Worm (Caenorhabditis elegans) whole organism, L3 larva: ENCODE measurements around the gene srlf-13.

Experiments used
- R02D3.7 ChIP-seq: fragments of 150-350 bp; optimal IDR thresholded peaks from 2 replicates; lab custom pipeline; 2014; ENCODE audit warnings: missing biosample characterization, missing genetic modification characterization
- ZK546.5 ChIP-seq: sonication (generic microtip); optimal IDR thresholded peaks from 2 replicates; lab custom pipeline; 2017; ENCODE audit warnings: missing biosample characterization, missing genetic modification characterization
- aly-2 ChIP-seq: fragments of 150-350 bp; optimal IDR thresholded peaks from 2 replicates; lab custom pipeline; 2014; ENCODE audit warnings: missing biosample characterization, missing genetic modification characterization
- ama-1 ChIP-seq: fragments of 150-350 bp; optimal IDR thresholded peaks from 2 replicates; lab custom pipeline; 2018
- ceh-16 ChIP-seq: sonication (generic microtip); optimal IDR thresholded peaks from 2 replicates; lab custom pipeline; 2017; ENCODE audit warnings: missing biosample characterization, missing genetic modification characterization
- ceh-28 ChIP-seq: fragments of 150-350 bp; optimal IDR thresholded peaks from 2 replicates; lab custom pipeline; 2014; ENCODE audit warnings: missing biosample characterization, missing genetic modification reagents, missing genetic modification characterization
- ceh-82 ChIP-seq: fragments of 150-350 bp; optimal IDR thresholded peaks from 2 replicates; lab custom pipeline; 2014; ENCODE audit warnings: missing biosample characterization, missing genetic modification characterization
- ceh-9 ChIP-seq: sonication (generic microtip); optimal IDR thresholded peaks from 2 replicates; lab custom pipeline; 2018; ENCODE audit warnings: missing biosample characterization, missing genetic modification characterization
- elt-1 ChIP-seq: fragments of 150-350 bp; optimal IDR thresholded peaks from 2 replicates; lab custom pipeline; 2014; ENCODE audit warnings: missing biosample characterization, missing genetic modification characterization
- elt-2 ChIP-seq: sonication (generic microtip); optimal IDR thresholded peaks from 2 replicates; lab custom pipeline; 2016; ENCODE audit warnings: missing genetic modification reagents, mild to moderate bottlenecking, missing genetic modification characterization, missing compliant biosample characterization
- elt-3 ChIP-seq, 3 experiments: fragments of 150-350 bp in 1 of 3; sonication (generic microtip) in 2 of 3; optimal IDR thresholded peaks; 2 replicates in 2 of 3; 4 replicates in 1 of 3; lab custom pipeline; 2014 to 2017; ENCODE audit warnings: missing biosample characterization in 3 of 3, missing genetic modification characterization in 3 of 3
- eor-1 ChIP-seq, 2 experiments: fragments of 150-350 bp; optimal IDR thresholded peaks; 2 replicates each; lab custom pipeline; 2014 to 2018; ENCODE audit warnings: missing biosample characterization in 2 of 2, missing genetic modification characterization in 2 of 2
- fkh-10 ChIP-seq: sonication (generic microtip); optimal IDR thresholded peaks from 2 replicates; lab custom pipeline; 2017; ENCODE audit warnings: missing biosample characterization, missing genetic modification reagents, missing genetic modification characterization
- fkh-2 ChIP-seq: fragments of 150-350 bp; optimal IDR thresholded peaks from 2 replicates; lab custom pipeline; 2014; ENCODE audit warnings: missing biosample characterization, missing genetic modification reagents, missing genetic modification characterization
- hmg-11 ChIP-seq: sonication (generic microtip); optimal IDR thresholded peaks from 2 replicates; lab custom pipeline; 2016; ENCODE audit warnings: missing genetic modification characterization, missing compliant biosample characterization
- jun-1 ChIP-seq: fragments of 150-350 bp; optimal IDR thresholded peaks from 2 replicates; lab custom pipeline; 2014; ENCODE audit warnings: missing biosample characterization, missing genetic modification reagents, missing genetic modification characterization
- lin-15B ChIP-seq: fragments of 150-350 bp; optimal IDR thresholded peaks from 2 replicates; lab custom pipeline; 2014; ENCODE audit warnings: missing biosample characterization, missing genetic modification characterization
- lsy-12 ChIP-seq: sonication (generic microtip); optimal IDR thresholded peaks from 2 replicates; lab custom pipeline; 2016; ENCODE audit warnings: mild to moderate bottlenecking, missing genetic modification characterization, missing compliant biosample characterization
- mml-1 ChIP-seq: fragments of 150-350 bp; sonication (generic microtip); optimal IDR thresholded peaks from 3 replicates; lab custom pipeline; 2014; ENCODE audit warnings: missing biosample characterization, missing genetic modification characterization
- nfya-1 ChIP-seq: sonication (generic microtip); optimal IDR thresholded peaks from 2 replicates; lab custom pipeline; 2017; ENCODE audit warnings: missing genetic modification characterization, mild to moderate bottlenecking, missing compliant biosample characterization, antibody characterized with exemption, moderate library complexity; ENCODE audit not compliant: insufficient read depth
- nhr-23 ChIP-seq: fragments of 150-350 bp; optimal IDR thresholded peaks from 2 replicates; lab custom pipeline; 2014; ENCODE audit warnings: missing biosample characterization, missing genetic modification reagents, missing genetic modification characterization
- nhr-28 ChIP-seq: fragments of 150-350 bp; optimal IDR thresholded peaks from 2 replicates; lab custom pipeline; 2014; ENCODE audit warnings: missing biosample characterization, missing genetic modification characterization
- nhr-76 ChIP-seq: fragments of 150-350 bp; sonication (generic microtip); optimal IDR thresholded peaks from 5 replicates; lab custom pipeline; 2014; ENCODE audit warnings: missing biosample characterization, missing genetic modification characterization
- nhr-77 ChIP-seq: fragments of 150-350 bp; optimal IDR thresholded peaks from 2 replicates; lab custom pipeline; 2014; ENCODE audit warnings: missing biosample characterization, missing genetic modification characterization
- pha-4 ChIP-seq: fragments of 150-350 bp; optimal IDR thresholded peaks from 2 replicates; lab custom pipeline; 2014; ENCODE audit warnings: missing biosample characterization, missing genetic modification reagents, missing genetic modification characterization
- pqm-1 ChIP-seq: fragments of 150-350 bp; optimal IDR thresholded peaks from 2 replicates; lab custom pipeline; 2017; ENCODE audit warnings: missing biosample characterization, missing genetic modification characterization, inconsistent platforms
- skn-1 ChIP-seq: fragments of 150-350 bp; optimal IDR thresholded peaks from 2 replicates; lab custom pipeline; 2014; ENCODE audit warnings: missing biosample characterization, missing genetic modification characterization
- snpc-4 ChIP-seq: fragments of 150-350 bp; optimal IDR thresholded peaks from 2 replicates; lab custom pipeline; 2014; ENCODE audit warnings: missing biosample characterization, missing genetic modification characterization
- tbx-2 ChIP-seq: sonication (generic microtip); optimal IDR thresholded peaks from 2 replicates; lab custom pipeline; 2016; ENCODE audit warnings: mild to moderate bottlenecking, missing genetic modification characterization, missing compliant biosample characterization
- unc-39 ChIP-seq: sonication (generic microtip); optimal IDR thresholded peaks from 4 replicates; lab custom pipeline; 2017; ENCODE audit warnings: missing biosample characterization, missing genetic modification characterization
- zag-1 ChIP-seq: fragments of 150-350 bp; optimal IDR thresholded peaks from 2 replicates; lab custom pipeline; 2014; ENCODE audit warnings: missing biosample characterization, missing genetic modification characterization
- ztf-4 ChIP-seq: fragments of 150-350 bp; optimal IDR thresholded peaks from 2 replicates; lab custom pipeline; 2014; ENCODE audit warnings: missing biosample characterization, missing genetic modification characterization

The srlf-13 gene

DNA sequence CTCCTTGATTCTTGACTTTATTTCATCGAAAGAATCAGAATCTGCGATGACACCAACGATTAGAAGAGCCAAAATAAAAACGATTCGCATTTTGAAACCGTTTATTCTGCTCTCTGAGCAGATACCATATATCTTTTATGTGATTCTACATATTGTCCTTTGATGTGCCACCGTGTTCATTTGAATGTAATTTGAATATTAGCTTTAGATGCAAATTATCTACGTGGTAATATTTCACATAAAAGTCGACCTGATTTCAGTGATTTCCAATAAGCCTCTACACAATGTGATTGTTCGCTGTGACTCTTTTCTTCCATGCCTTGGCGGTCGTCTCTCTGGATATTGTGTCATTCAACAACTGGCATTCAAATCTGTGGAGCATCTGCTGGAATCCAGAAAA lies 2.7 kb upstream of the srlf-13 start, which contains the start of the genes F13E9.9 and F13E9.19:
Gene F13E9.9 (minus strand): TSS at position 101 of the 400 bp plus-strand sequence.
Gene F13E9.19 (plus strand): TSS at position 316 of the 400 bp plus-strand sequence.
- TF ChIP-seq ceh-16 (tag; lab: Kevin White, UChicago) (no peak), lsy-12 (tag; lab: Kevin White, UChicago) (no peak), ceh-9 (tag; lab: Kevin White, UChicago) (no peak), nhr-77 (tag; lab: Kevin White, UChicago) (no peak), zag-1 (tag; lab: Kevin White, UChicago) (no peak), skn-1 (no peak), lin-15B (tag; lab: Kevin White, UChicago) (no peak), nhr-28 (tag; lab: Kevin White, UChicago) (no peak), elt-2 (no peak), nhr-76 (tag; lab: Kevin White, UChicago) (no peak), R02D3.7 (tag; lab: Kevin White, UChicago) (no peak), fkh-2 (tag; lab: Kevin White, UChicago) (no peak), nfya-1 (tag; lab: Kevin White, UChicago) (no peak), ztf-4 (tag; lab: Kevin White, UChicago) (no peak), ZK546.5 (tag; lab: Kevin White, UChicago) (no peak), elt-1 (no peak)

DNA sequence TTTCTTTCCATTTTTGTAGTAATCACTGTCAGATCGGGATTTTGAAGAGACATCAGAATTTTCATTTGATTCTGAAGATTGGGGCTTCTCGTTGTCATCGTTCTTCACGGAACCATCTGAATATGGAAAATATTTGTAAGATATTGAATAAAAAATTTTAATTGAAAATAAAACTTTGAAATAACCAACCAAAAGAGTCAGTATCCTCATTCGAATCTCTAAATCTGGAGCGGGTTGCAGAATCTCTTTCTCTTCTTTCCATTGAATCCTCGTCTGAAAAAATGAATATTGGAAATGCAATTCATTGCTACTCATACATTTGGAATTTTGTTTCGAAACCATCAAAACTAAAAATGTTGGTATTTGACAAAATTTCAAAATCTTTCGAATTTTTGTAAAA lies 1.7 kb upstream of the srlf-13 start:
- TF ChIP-seq nfya-1 (tag; lab: Kevin White, UChicago), result no peak
- no peak for TF ChIP-seq ceh-82
- TF ChIP-seq fkh-10 (GFP tag; lab: Kevin White, UChicago), result no peak
- TF ChIP-seq skn-1, result no peak
- TF ChIP-seq jun-1 (tag; lab: Kevin White, UChicago), result no peak
- no peak for TF ChIP-seq pha-4

DNA sequence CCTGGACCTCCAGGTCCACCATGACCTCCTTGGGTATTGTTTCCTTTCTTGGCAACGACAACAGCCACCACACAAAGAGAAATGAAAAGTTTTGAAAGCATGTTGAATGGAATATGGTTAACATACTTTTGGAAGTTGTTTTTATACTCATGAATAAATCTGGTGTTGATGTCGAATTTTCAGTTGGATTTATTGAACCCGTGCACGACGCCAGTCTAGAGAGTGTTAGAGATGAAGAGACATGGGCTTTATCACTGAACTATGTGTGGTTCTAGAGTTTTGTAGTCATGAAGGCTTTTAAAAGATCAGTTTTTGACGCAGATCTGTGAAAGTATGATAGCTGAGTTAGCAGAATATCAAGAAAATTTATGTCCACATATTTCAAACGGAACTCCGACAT lies 2.2 kb downstream of the srlf-13 start, which contains the start of gene srlf-14:
Gene srlf-14 (minus strand): TSS at position 101 of the 400 bp plus-strand sequence.
- TF ChIP-seq tbx-2 (tag; lab: Kevin White, UChicago) (no peak), ceh-16 (tag; lab: Kevin White, UChicago) (no peak), nhr-77 (tag; lab: Kevin White, UChicago) (no peak), pqm-1 (tag; lab: Kevin White, UChicago) (no peak), nhr-28 (tag; lab: Kevin White, UChicago) (no peak), mml-1 (tag; lab: Kevin White, UChicago) (no peak)
- TF ChIP-seq, all 47 proteins: peak for 0

ce11 chrIV:10891993-10892392 lies 4.4 kb downstream of the srlf-13 start, which contains the start of gene srlf-12:
TSS of gene srlf-12 (minus strand) at chrIV:10892093.
- TF ChIP-seq skn-1 (no peak), ama-1 (lab: Kevin White, UChicago) (no peak), nhr-23 (tag; lab: Kevin White, UChicago) (no peak), ceh-9 (tag; lab: Kevin White, UChicago) (no peak), jun-1 (tag; lab: Kevin White, UChicago) (no peak), nhr-77 (tag; lab: Kevin White, UChicago) (no peak), hmg-11 (tag; lab: Kevin White, UChicago) (no peak)

DNA sequence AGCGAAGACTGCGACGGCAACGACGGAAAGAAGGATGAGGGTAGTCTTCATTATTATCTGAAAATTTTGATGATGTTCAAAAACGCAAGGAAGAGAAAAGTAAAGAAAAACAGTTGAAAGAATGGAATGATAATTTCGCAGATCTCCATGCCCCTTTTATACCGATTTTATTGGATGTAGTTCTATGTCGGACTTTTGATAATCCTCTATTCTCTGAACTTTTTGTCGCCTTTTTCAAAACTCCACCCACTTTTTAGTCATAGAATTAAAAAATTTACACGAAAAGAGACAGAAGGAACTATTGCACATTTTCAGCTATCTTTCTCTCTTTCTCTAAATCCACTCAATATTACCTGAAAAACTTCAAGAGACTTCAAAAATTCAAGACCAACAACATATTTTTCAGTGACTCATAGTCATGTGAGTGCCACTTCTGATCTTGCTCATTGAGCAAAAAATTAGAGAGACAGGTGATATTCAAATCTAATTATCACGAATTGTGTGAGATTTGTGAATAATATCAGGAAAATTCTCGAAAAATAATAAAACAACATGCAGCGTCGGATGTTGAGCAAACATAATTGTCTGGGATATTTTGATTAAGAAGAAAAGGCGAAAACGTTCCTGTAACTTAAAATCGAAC lies 6.5 kb downstream of the srlf-13 start, which contains the start of gene F13E9.15:
Gene F13E9.15 (minus strand): TSS at position 51 of the 643 bp plus-strand sequence.
- TF ChIP-seq ceh-82 (no peak), zag-1 (tag; lab: Kevin White, UChicago) (no peak), elt-2 (no peak), nfya-1 (tag; lab: Kevin White, UChicago) (no peak), snpc-4 (no peak), nhr-77 (tag; lab: Kevin White, UChicago) (no peak), jun-1 (tag; lab: Kevin White, UChicago) (no peak), aly-2 (tag; lab: Kevin White, UChicago) (no peak), ceh-28 (tag; lab: Kevin White, UChicago) (no peak), elt-3 (tag; optimal IDR thresholded peaks at IDR 0.05; lab: Kevin White, UChicago) (no peak), unc-39 (no peak), eor-1 (tag; optimal IDR thresholded peaks at IDR 0.05; lab: Kevin White, UChicago) (no peak)
